Worm (Caenorhabditis elegans) whole organism, mixed stage, embryonic: ENCODE measurements around the gene C50F4.1.

Experiments
- M03D4.4 ChIP-seq: sonication (generic microtip); optimal IDR thresholded peaks from 2 replicates; lab custom pipeline; 2017; ENCODE audit warnings: mild to moderate bottlenecking, missing genetic modification characterization, missing compliant biosample characterization
- bed-3 ChIP-seq: fragments of 200-800 bp; sonication (Bioruptor generic); optimal IDR thresholded peaks from 3 replicates; lab custom pipeline; 2018; ENCODE audit warnings: mild to moderate bottlenecking, missing genetic modification characterization, moderate library complexity, missing compliant biosample characterization
- blmp-1 ChIP-seq: fragments of 150-350 bp; optimal IDR thresholded peaks from 2 replicates; lab custom pipeline; 2014; ENCODE audit warnings: missing biosample characterization, missing genetic modification characterization
- ceh-43 ChIP-seq: fragments of 200-800 bp; sonication (Bioruptor generic); optimal IDR thresholded peaks from 2 replicates; lab custom pipeline; 2018; ENCODE audit warnings: mild to moderate bottlenecking, missing genetic modification characterization, moderate library complexity, missing compliant biosample characterization
- ceh-83 ChIP-seq: fragments of 200-800 bp; sonication (Bioruptor generic); optimal IDR thresholded peaks from 2 replicates; lab custom pipeline; 2018; ENCODE audit warnings: mild to moderate bottlenecking, missing genetic modification characterization, missing compliant biosample characterization
- ces-1 ChIP-seq: fragments of 150-350 bp; optimal IDR thresholded peaks from 2 replicates; lab custom pipeline; 2014; ENCODE audit warnings: missing biosample characterization, missing genetic modification reagents, missing genetic modification characterization
- cnd-1 ChIP-seq: fragments of 200-800 bp; sonication (Bioruptor generic); optimal IDR thresholded peaks from 2 replicates; lab custom pipeline; 2018; ENCODE audit warnings: mild to moderate bottlenecking, missing genetic modification characterization, missing compliant biosample characterization
- drap-1 ChIP-seq: fragments of 200-800 bp; sonication (Bioruptor generic); optimal IDR thresholded peaks from 3 replicates; lab custom pipeline; 2018; ENCODE audit warnings: mild to moderate bottlenecking, missing genetic modification characterization, missing compliant biosample characterization
- elt-1 ChIP-seq: sonication (generic microtip); optimal IDR thresholded peaks from 2 replicates; lab custom pipeline; 2017; ENCODE audit warnings: missing genetic modification characterization, mild to moderate bottlenecking, missing compliant biosample characterization, antibody characterized with exemption, moderate library complexity, borderline replicate concordance; ENCODE audit not compliant: insufficient read depth
- elt-3 ChIP-seq: fragments of 150-350 bp; optimal IDR thresholded peaks from 2 replicates; lab custom pipeline; 2014; ENCODE audit warnings: missing biosample characterization, missing genetic modification characterization
- flh-1 ChIP-seq: fragments of 200-800 bp; sonication (Bioruptor generic); optimal IDR thresholded peaks from 2 replicates; lab custom pipeline; 2018; ENCODE audit warnings: mild to moderate bottlenecking, missing genetic modification characterization, moderate library complexity, missing compliant biosample characterization
- ham-2 ChIP-seq: fragments of 200-800 bp; sonication (Bioruptor generic); optimal IDR thresholded peaks from 2 replicates; lab custom pipeline; 2018; ENCODE audit warnings: mild to moderate bottlenecking, missing genetic modification characterization, missing compliant biosample characterization
- hlh-1 ChIP-seq: fragments of 150-350 bp; optimal IDR thresholded peaks from 2 replicates; lab custom pipeline; 2014; ENCODE audit warnings: missing biosample characterization, missing genetic modification reagents, missing genetic modification characterization
- lin-13 ChIP-seq: fragments of 150-350 bp; optimal IDR thresholded peaks from 2 replicates; lab custom pipeline; 2014; ENCODE audit warnings: missing biosample characterization, missing genetic modification characterization
- lin-32 ChIP-seq: fragments of 200-800 bp; sonication (Bioruptor generic); optimal IDR thresholded peaks from 2 replicates; lab custom pipeline; 2018; ENCODE audit warnings: mild to moderate bottlenecking, missing genetic modification characterization, missing compliant biosample characterization
- lsy-2 ChIP-seq: fragments of 150-350 bp; optimal IDR thresholded peaks from 2 replicates; lab custom pipeline; 2014; ENCODE audit warnings: missing biosample characterization, missing genetic modification characterization
- mab-5 ChIP-seq: fragments of 150-350 bp; optimal IDR thresholded peaks from 2 replicates; lab custom pipeline; 2014; ENCODE audit warnings: missing biosample characterization, missing genetic modification characterization
- mep-1 ChIP-seq: fragments of 150-350 bp; optimal IDR thresholded peaks from 2 replicates; lab custom pipeline; 2017; ENCODE audit warnings: missing biosample characterization, missing genetic modification reagents, missing genetic modification characterization, inconsistent platforms
- mls-2 ChIP-seq: sonication (generic microtip); optimal IDR thresholded peaks from 2 replicates; lab custom pipeline; 2016; ENCODE audit warnings: mild to moderate bottlenecking, missing genetic modification characterization, moderate library complexity, missing compliant biosample characterization
- nhr-12 ChIP-seq: fragments of 150-350 bp; optimal IDR thresholded peaks from 2 replicates; lab custom pipeline; 2014; ENCODE audit warnings: missing biosample characterization, missing genetic modification characterization
- nhr-2 ChIP-seq: fragments of 150-350 bp; optimal IDR thresholded peaks from 2 replicates; lab custom pipeline; 2014; ENCODE audit warnings: missing biosample characterization, missing genetic modification characterization
- nhr-237 ChIP-seq: fragments of 150-350 bp; optimal IDR thresholded peaks from 2 replicates; lab custom pipeline; 2014; ENCODE audit warnings: missing biosample characterization, missing genetic modification characterization
- nhr-28 ChIP-seq: fragments of 150-350 bp; optimal IDR thresholded peaks from 2 replicates; lab custom pipeline; 2014; ENCODE audit warnings: missing biosample characterization, missing genetic modification characterization
- pha-4 ChIP-seq: fragments of 150-350 bp; optimal IDR thresholded peaks from 2 replicates; lab custom pipeline; 2018; ENCODE audit warnings: missing biosample characterization, missing genetic modification reagents, missing genetic modification characterization
- sem-2 ChIP-seq: fragments of 200-800 bp; sonication (Bioruptor generic); optimal IDR thresholded peaks from 2 replicates; lab custom pipeline; 2018; ENCODE audit warnings: mild to moderate bottlenecking, missing genetic modification characterization, missing compliant biosample characterization
- snpc-4 ChIP-seq: fragments of 150-350 bp; optimal IDR thresholded peaks from 2 replicates; lab custom pipeline; 2014; ENCODE audit warnings: missing biosample characterization, missing genetic modification characterization
- sptf-1 ChIP-seq: sonication (generic microtip); optimal IDR thresholded peaks from 2 replicates; lab custom pipeline; 2017; ENCODE audit warnings: mild to moderate bottlenecking, missing genetic modification characterization, moderate library complexity, missing compliant biosample characterization
- tbx-8 ChIP-seq: fragments of 200-800 bp; sonication (Bioruptor generic); optimal IDR thresholded peaks from 2 replicates; lab custom pipeline; 2018; ENCODE audit warnings: mild to moderate bottlenecking, missing genetic modification characterization, moderate library complexity, missing compliant biosample characterization
- unc-120 ChIP-seq: sonication (generic microtip); optimal IDR thresholded peaks from 2 replicates; lab custom pipeline; 2017; ENCODE audit warnings: missing genetic modification characterization, missing compliant biosample characterization; ENCODE audit not compliant: poor library complexity, severe bottlenecking
- unc-39 ChIP-seq: fragments of 150-350 bp; optimal IDR thresholded peaks from 2 replicates; lab custom pipeline; 2014; ENCODE audit warnings: missing biosample characterization, missing genetic modification characterization
- unc-62 ChIP-seq: fragments of 150-350 bp; optimal IDR thresholded peaks from 2 replicates; lab custom pipeline; 2014; ENCODE audit warnings: missing biosample characterization, missing genetic modification reagents, missing genetic modification characterization
- zip-8 ChIP-seq: fragments of 150-350 bp; optimal IDR thresholded peaks from 2 replicates; lab custom pipeline; 2014; ENCODE audit warnings: missing biosample characterization, missing genetic modification characterization
- ztf-11 ChIP-seq: fragments of 150-350 bp; optimal IDR thresholded peaks from 2 replicates; lab custom pipeline; 2014; ENCODE audit warnings: missing biosample characterization, missing genetic modification characterization

C50F4.1 gene

DNA sequence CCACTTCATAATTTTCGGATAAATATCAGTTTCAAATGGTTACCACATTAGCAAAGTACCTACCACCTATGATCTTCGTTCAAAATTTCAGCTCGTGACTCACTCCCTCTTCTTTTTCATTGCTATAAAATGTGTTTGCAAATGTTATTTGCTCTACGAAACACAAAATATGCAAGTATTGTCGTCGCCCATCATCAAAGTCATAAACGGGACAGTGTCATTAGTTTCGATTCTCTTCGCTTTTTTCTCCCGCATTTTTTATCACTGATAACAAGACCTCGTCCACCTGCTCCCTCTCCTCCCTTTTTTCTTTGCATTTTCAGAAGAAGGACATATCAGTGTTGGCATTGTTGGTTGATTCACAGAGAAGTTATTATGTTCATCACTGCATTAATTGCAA lies at the start of gene C50F4.1:
Gene C50F4.1 (plus strand): TSS at position 324 of the 400 bp plus-strand sequence.
- TF ChIP-seq nhr-28 (tag; lab: Kevin White, UChicago) (no peak), zip-8 (no peak), flh-1 (GFP tag; lab: Kevin White, UChicago) (no peak), nhr-2 (no peak), ham-2 (GFP tag; lab: Kevin White, UChicago) (no peak)

DNA sequence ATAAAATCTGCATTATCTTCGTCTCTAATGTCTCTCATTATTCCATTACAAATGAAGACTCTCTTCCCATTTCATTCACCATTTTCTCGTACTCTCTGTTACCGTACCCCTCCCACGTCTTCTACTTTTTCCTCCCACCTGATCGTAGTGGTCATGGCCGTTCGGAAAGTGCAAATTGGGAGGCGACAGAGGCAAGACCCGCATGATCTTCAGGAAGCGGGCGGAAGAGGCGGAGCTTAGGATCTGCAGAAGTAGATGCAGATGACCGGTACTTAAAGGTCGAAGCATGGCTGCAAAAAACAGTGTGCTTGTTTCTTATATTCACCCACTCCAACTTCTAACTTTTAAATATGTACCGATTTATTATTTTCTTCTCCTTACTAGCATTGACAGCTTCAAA lies 48.7 kb upstream of the C50F4.1 start, which contains the start of gene nas-3:
Gene nas-3 (plus strand): TSS at position 301 of the 400 bp plus-strand sequence.
- TF ChIP-seq nhr-28 (tag; lab: Kevin White, UChicago) (no peak), lin-13 (no peak), mls-2 (tag; lab: Kevin White, UChicago) (no peak), zip-8 (no peak), lin-32 (no peak), sptf-1 (tag; lab: Kevin White, UChicago) (no peak), hlh-1 (tag; lab: Kevin White, UChicago) (no peak)

DNA sequence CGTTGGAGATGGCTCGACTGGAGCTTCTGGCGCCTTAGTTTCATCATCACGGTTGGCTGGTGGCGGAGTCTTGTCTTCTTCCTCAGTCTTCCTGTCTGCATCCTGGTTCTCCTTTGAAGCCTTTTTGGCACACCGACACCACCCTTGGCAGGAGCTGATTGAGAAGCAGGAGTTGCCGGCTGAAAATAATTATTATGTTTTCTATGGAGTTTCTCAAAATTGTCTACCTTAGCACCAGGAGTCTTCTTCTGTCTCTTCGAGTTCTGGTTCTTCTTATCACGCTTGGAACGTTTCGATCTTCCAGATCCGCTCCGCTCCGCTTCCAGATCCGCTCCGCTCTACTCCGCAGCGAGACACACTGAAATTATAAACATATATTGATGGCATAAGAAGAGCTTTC lies 46.0 kb upstream of the C50F4.1 start, which contains the start of gene K06A4.6:
Gene K06A4.6 (minus strand): TSS at position 101 of the 400 bp plus-strand sequence.
- TF ChIP-seq snpc-4 (tag; lab: Kevin White, UChicago) (no peak), blmp-1 (tag; lab: Kevin White, UChicago) (no peak)
- TF ChIP-seq, all 35 proteins: peak for 0

ce11 chrV:9483738-9484256 lies 42.8 kb upstream of the C50F4.1 start, which contains the start of gene K06A4.2:
Gene K06A4.2, plus strand, starts transcription at chrV:9484206.
- no peak for TF ChIP-seq elt-1
- TF ChIP-seq lsy-2 (tag; lab: Kevin White, UChicago), result no peak
- TF ChIP-seq mep-1, result no peak
- TF ChIP-seq M03D4.4 (tag; lab: Kevin White, UChicago), result no peak
- TF ChIP-seq mls-2 (tag; lab: Kevin White, UChicago), result no peak
- TF ChIP-seq ceh-43, result no peak
- no peak for TF ChIP-seq bed-3 (GFP tag; lab: Kevin White, UChicago)
- no peak for TF ChIP-seq lin-13
- TF ChIP-seq lin-32, result no peak
- no peak for TF ChIP-seq pha-4 (tag; lab: Kevin White, UChicago)
- TF ChIP-seq zip-8, result no peak
- TF ChIP-seq mab-5 (tag; lab: Kevin White, UChicago), result no peak

DNA sequence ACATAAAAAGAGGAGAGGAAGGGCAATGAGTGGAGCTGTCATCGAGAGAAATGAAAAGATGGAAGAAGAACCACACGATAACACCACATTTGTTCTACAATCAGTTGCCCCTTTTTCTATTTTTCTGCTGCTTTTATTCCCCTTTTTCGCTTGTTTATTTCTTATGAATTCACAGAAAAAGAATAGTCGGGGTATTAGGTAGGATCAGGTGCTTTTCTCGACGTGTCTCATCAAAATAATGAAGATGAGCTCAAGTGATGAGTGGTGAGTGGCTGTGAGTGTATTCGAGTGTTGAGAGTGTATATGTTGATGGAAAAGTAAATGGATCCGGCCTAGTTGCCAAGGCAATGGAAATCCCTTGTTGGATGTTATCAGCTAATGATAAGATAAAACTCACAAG lies 41.1 kb upstream of the C50F4.1 start:
- TF ChIP-seq ztf-11 (no peak), sptf-1 (tag; lab: Kevin White, UChicago) (no peak), unc-39 (tag; lab: Kevin White, UChicago) (no peak), nhr-12 (no peak), snpc-4 (tag; lab: Kevin White, UChicago) (no peak), elt-1 (no peak), flh-1 (GFP tag; lab: Kevin White, UChicago) (no peak), elt-3 (no peak), unc-120 (tag; lab: Kevin White, UChicago) (no peak), nhr-237 (no peak), mab-5 (tag; lab: Kevin White, UChicago) (no peak), ces-1 (GFP tag; lab: Kevin White, UChicago) (no peak), unc-62 (GFP tag; lab: Kevin White, UChicago) (no peak), pha-4 (tag; lab: Kevin White, UChicago) (no peak), cnd-1 (tag; lab: Kevin White, UChicago) (no peak)

DNA sequence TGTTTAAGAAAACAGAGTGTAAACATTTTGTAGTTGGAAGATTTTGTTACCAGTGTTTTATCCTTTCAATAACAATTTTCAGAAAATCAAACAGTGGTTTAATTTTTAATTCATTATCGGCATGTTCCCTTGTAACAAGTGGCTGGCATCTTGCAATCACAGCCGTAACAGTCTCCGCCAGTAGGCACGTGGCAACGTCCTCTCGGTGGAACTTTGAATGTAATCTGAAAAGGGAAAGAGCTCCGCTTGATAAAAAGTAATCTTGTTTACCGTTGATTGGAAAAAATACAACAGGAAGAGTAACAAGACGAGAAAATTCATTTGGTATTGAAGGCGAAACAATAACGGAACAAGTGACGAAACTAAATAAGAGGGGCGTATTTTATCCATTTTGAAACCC lies 37.2 kb upstream of the C50F4.1 start, which contains the start of gene K06A4.10:
Gene K06A4.10 (minus strand): TSS at position 390 of the 400 bp plus-strand sequence.
- TF ChIP-seq tbx-8 (GFP tag; lab: Kevin White, UChicago), result no peak
- TF ChIP-seq ham-2 (GFP tag; lab: Kevin White, UChicago), result no peak
- no peak for TF ChIP-seq zip-8
- TF ChIP-seq mls-2 (tag; lab: Kevin White, UChicago), result no peak
- no peak for TF ChIP-seq drap-1 (GFP tag; lab: Kevin White, UChicago)
- TF ChIP-seq nhr-28 (tag; lab: Kevin White, UChicago), result no peak
- no peak for TF ChIP-seq elt-3
- TF ChIP-seq cnd-1 (tag; lab: Kevin White, UChicago), result no peak
- TF ChIP-seq sem-2 (GFP tag; lab: Kevin White, UChicago), result no peak
- TF ChIP-seq nhr-2, result no peak
- no peak for TF ChIP-seq nhr-237
- no peak for TF ChIP-seq lin-13
- no peak for TF ChIP-seq pha-4 (tag; lab: Kevin White, UChicago)
- TF ChIP-seq mab-5 (tag; lab: Kevin White, UChicago), result no peak
- no peak for TF ChIP-seq nhr-12
- TF ChIP-seq ztf-11, result no peak
- TF ChIP-seq ceh-83 (GFP tag; lab: Kevin White, UChicago), result no peak
- no peak for TF ChIP-seq mep-1
- no peak for TF ChIP-seq elt-1
- TF ChIP-seq unc-62 (GFP tag; lab: Kevin White, UChicago), result no peak
